ENCODE assay signal across 1 worm cellular context in the genomic region with DNA sequence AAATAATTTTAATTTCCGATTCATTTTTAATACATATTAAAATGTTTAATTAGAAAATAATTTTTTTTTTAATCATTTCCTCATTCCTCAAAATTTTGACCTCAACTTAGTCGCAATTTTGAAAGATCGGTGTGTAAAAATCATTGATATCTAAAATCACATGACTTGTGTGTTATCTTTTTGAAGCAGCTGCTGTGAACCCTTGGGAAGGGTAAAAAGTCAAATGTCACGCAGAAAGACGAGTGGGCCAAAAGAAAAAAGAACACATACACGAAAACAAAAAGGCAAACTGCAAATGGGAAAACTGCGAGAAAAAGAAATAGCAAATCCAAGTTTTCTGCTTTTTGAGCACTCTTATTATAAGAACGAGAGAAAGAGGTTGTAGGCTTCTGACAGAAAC.
TF ChIP-seq lines count a peak whose summit lies in the region.

No protein-coding gene starts in this region.

TF ChIP-seq in whole organism, L1 larva, 84 proteins besides CTCF, POLR2A, EP300 and RAD21 (continued from another document):
- TF ChIP-seq irx-1 (tag; optimal IDR thresholded peaks at IDR 0.05; lab: Kevin White, UChicago) (no peak), pax-3 (tag; optimal IDR thresholded peaks at IDR 0.05; lab: Kevin White, UChicago) (no peak), C04F5.9 (tag; optimal IDR thresholded peaks at IDR 0.05; lab: Kevin White, UChicago) (no peak), jun-1 (tag; optimal IDR thresholded peaks at IDR 0.05; lab: Kevin White, UChicago) (no peak), egl-13 (tag; optimal IDR thresholded peaks at IDR 0.05; lab: Kevin White, UChicago) (no peak), efl-1 (optimal IDR thresholded peaks at IDR 0.05; lab: Kevin White, UChicago) (no peak), efl-1 (GFP tag; optimal IDR thresholded peaks at IDR 0.05 in 1 of 2; lab: Kevin White, UChicago) (no peak), ceh-90 (tag; optimal IDR thresholded peaks at IDR 0.05; lab: Kevin White, UChicago) (no peak), rnt-1 (tag; optimal IDR thresholded peaks at IDR 0.05; lab: Kevin White, UChicago) (peak; percentile 61), tlp-1 (tag; optimal IDR thresholded peaks at IDR 0.05; lab: Kevin White, UChicago) (no peak), ztf-4 (tag; optimal IDR thresholded peaks at IDR 0.05; lab: Kevin White, UChicago) (no peak), vab-15 (tag; optimal IDR thresholded peaks at IDR 0.05; lab: Kevin White, UChicago) (no peak), snu-23 (GFP tag; optimal IDR thresholded peaks at IDR 0.05; lab: Kevin White, UChicago) (peak; percentile 28)
